Worm (Caenorhabditis elegans) whole organism, L4 larva: Measurements from ENCODE around the gene W02A2.8.

ENCODE experiments used
- F10B5.3 ChIP-seq: sonication (generic microtip); optimal IDR thresholded peaks from 2 replicates; lab custom pipeline; 2016; ENCODE audit warnings: mild to moderate bottlenecking, missing genetic modification characterization, missing compliant biosample characterization
- F44E2.7 ChIP-seq: fragments of 200-800 bp; sonication (Bioruptor generic); IDR thresholded peaks from 2 replicates; pipeline ENCODE4 v2.1.2; 2022; ENCODE audit warnings: missing genetic modification characterization, missing compliant biosample characterization
- F49E8.2 ChIP-seq: sonication (generic microtip); optimal IDR thresholded peaks from 2 replicates; lab custom pipeline; 2016; ENCODE audit warnings: missing compliant biosample characterization, mild to moderate bottlenecking, missing genetic modification characterization, borderline replicate concordance
- Y48G9A.11 ChIP-seq: fragments of 200-800 bp; sonication (Bioruptor generic); IDR thresholded peaks from 2 replicates; pipeline ENCODE4 v1.3.6; 2022; ENCODE audit warnings: missing genetic modification reagents, missing genetic modification characterization, missing compliant biosample characterization
- aha-1 ChIP-seq: fragments of 150-350 bp; peaks from one replicate; lab custom pipeline; 2014; ENCODE audit warnings: missing biosample characterization, missing genetic modification characterization
- ceh-44 ChIP-seq: fragments of 200-800 bp; sonication (Bioruptor generic); IDR thresholded peaks from 2 replicates; pipeline ENCODE4 v1.3.6; 2022; ENCODE audit warnings: missing genetic modification reagents, missing genetic modification characterization, missing compliant biosample characterization
- daf-12 ChIP-seq: fragments of 150-350 bp; optimal IDR thresholded peaks from 2 replicates; lab custom pipeline; 2014; ENCODE audit warnings: missing biosample characterization, missing genetic modification reagents, missing genetic modification characterization
- daf-19 ChIP-seq: fragments of 200-800 bp; sonication (Bioruptor generic); conservative IDR thresholded peaks from 2 replicates; pipeline ENCODE4 v1.3.6; 2022; ENCODE audit warnings: missing genetic modification characterization, missing compliant biosample characterization
- dmd-8 ChIP-seq: fragments of 200-800 bp; sonication (Bioruptor generic); IDR thresholded peaks from 2 replicates; pipeline ENCODE4 v1.3.6; 2022; ENCODE audit warnings: missing genetic modification characterization, missing compliant biosample characterization
- dmd-9 ChIP-seq: fragments of 200-800 bp; sonication (Bioruptor generic); IDR thresholded peaks from 2 replicates; pipeline ENCODE4 v1.3.6; 2022; ENCODE audit warnings: missing genetic modification reagents, missing genetic modification characterization, missing compliant biosample characterization
- dve-1 ChIP-seq: sonication (generic microtip); optimal IDR thresholded peaks from 2 replicates; lab custom pipeline; 2017; ENCODE audit warnings: antibody characterized with exemption, mild to moderate bottlenecking, missing genetic modification characterization, missing compliant biosample characterization; ENCODE audit not compliant: insufficient read depth
- egl-27 ChIP-seq: sonication (generic microtip); optimal IDR thresholded peaks from 3 replicates; lab custom pipeline; 2017; ENCODE audit warnings: missing biosample characterization, missing genetic modification reagents, missing genetic modification characterization
- fkh-10 ChIP-seq: fragments of 150-350 bp; optimal IDR thresholded peaks from 2 replicates; lab custom pipeline; 2014; ENCODE audit warnings: missing biosample characterization, missing genetic modification reagents, missing genetic modification characterization
- fos-1 ChIP-seq: fragments of 150-350 bp; optimal IDR thresholded peaks from 2 replicates; lab custom pipeline; 2014; ENCODE audit warnings: missing biosample characterization, missing genetic modification characterization
- gei-8 ChIP-seq: fragments of 200-800 bp; sonication (Bioruptor generic); optimal IDR thresholded peaks from 2 replicates; lab custom pipeline; 2018; ENCODE audit warnings: mild to moderate bottlenecking, missing genetic modification characterization, missing compliant biosample characterization
- hif-1 ChIP-seq, 2 experiments: sonication (generic microtip); optimal IDR thresholded peaks; 2 replicates each; lab custom pipeline; 2016 to 2017; ENCODE audit warnings: missing compliant biosample characterization in 2 of 2, missing genetic modification characterization in 2 of 2, missing genetic modification reagents in 2 of 2, missing genotype in 2 of 2, mild to moderate bottlenecking in 1 of 2
- hlh-11 ChIP-seq: fragments of 200-800 bp; sonication (Bioruptor generic); optimal IDR thresholded peaks from 2 replicates; lab custom pipeline; 2018; ENCODE audit warnings: mild to moderate bottlenecking, missing genetic modification characterization, missing compliant biosample characterization
- hlh-30 ChIP-seq: sonication (generic microtip); optimal IDR thresholded peaks from 2 replicates; lab custom pipeline; 2017; ENCODE audit warnings: antibody characterized with exemption, mild to moderate bottlenecking, missing genetic modification characterization, missing compliant biosample characterization; ENCODE audit not compliant: insufficient read depth
- jun-1 ChIP-seq: fragments of 150-350 bp; optimal IDR thresholded peaks from 2 replicates; lab custom pipeline; 2014; ENCODE audit warnings: missing biosample characterization, missing genetic modification reagents, missing genetic modification characterization
- lim-7 ChIP-seq: fragments of 200-800 bp; sonication (Bioruptor generic); IDR thresholded peaks from 2 replicates; pipeline ENCODE4 v1.3.6; 2022; ENCODE audit warnings: missing genetic modification characterization, missing compliant biosample characterization
- lin-29 ChIP-seq: fragments of 200-800 bp; sonication (Bioruptor generic); IDR thresholded peaks from 2 replicates; pipeline ENCODE4 v1.3.6; 2022; ENCODE audit warnings: missing genetic modification reagents, missing genetic modification characterization, missing compliant biosample characterization
- lin-38 ChIP-seq: fragments of 200-800 bp; sonication (Bioruptor generic); IDR thresholded peaks from 2 replicates; pipeline ENCODE4 v1.3.6; 2022; ENCODE audit warnings: missing genetic modification reagents, missing genetic modification characterization, missing compliant biosample characterization
- lin-39 ChIP-seq: fragments of 150-350 bp; optimal IDR thresholded peaks from 2 replicates; lab custom pipeline; 2014; ENCODE audit warnings: missing biosample characterization, missing genetic modification reagents, missing genetic modification characterization
- lsy-2 ChIP-seq, 2 experiments: fragments of 150-350 bp in 1 of 2; sonication (generic microtip) in 1 of 2; optimal IDR thresholded peaks; 2 replicates each; lab custom pipeline; 2014 to 2017; ENCODE audit warnings: missing biosample characterization in 2 of 2, missing genetic modification characterization in 2 of 2
- madf-5 ChIP-seq, 2 experiments: fragments of 200-800 bp; sonication (Bioruptor generic); IDR thresholded peaks; 2 replicates each; pipeline ENCODE4 v1.3.6; 2022; ENCODE audit warnings: missing compliant biosample characterization in 2 of 2, missing genetic modification characterization in 2 of 2
- mdl-1 ChIP-seq, 2 experiments: fragments of 150-350 bp in 1 of 2; sonication (generic microtip) in 1 of 2; optimal IDR thresholded peaks; 2 replicates each; lab custom pipeline; 2014 to 2017; ENCODE audit warnings: missing biosample characterization in 2 of 2, missing genetic modification characterization in 2 of 2
- mdt-29 ChIP-seq: fragments of 200-800 bp; sonication (Bioruptor generic); IDR thresholded peaks from 2 replicates; pipeline ENCODE4 v1.3.6; 2022; ENCODE audit warnings: missing genetic modification reagents, missing genetic modification characterization, missing compliant biosample characterization
- mep-1 ChIP-seq: fragments of 150-350 bp; sonication (generic microtip); optimal IDR thresholded peaks from 3 replicates; lab custom pipeline; 2014; ENCODE audit warnings: missing biosample characterization, missing genetic modification characterization
- mes-2 ChIP-seq: sonication (generic microtip); optimal IDR thresholded peaks from 2 replicates; lab custom pipeline; 2016; ENCODE audit warnings: missing genotype, mild to moderate bottlenecking, missing genetic modification characterization, missing compliant biosample characterization; ENCODE audit not compliant: poor library complexity, severe bottlenecking
- mxl-2 ChIP-seq: fragments of 200-800 bp; sonication (Bioruptor generic); conservative IDR thresholded peaks from 2 replicates; pipeline ENCODE4 v1.3.6; 2022; ENCODE audit warnings: missing genetic modification reagents, missing genetic modification characterization, missing compliant biosample characterization
- mxl-3 ChIP-seq: fragments of 200-800 bp; sonication (Bioruptor generic); optimal IDR thresholded peaks from 2 replicates; lab custom pipeline; 2018; ENCODE audit warnings: mild to moderate bottlenecking, missing genetic modification characterization, missing compliant biosample characterization
- nhr-28 ChIP-seq: fragments of 150-350 bp; optimal IDR thresholded peaks from 2 replicates; lab custom pipeline; 2014; ENCODE audit warnings: missing biosample characterization, missing genetic modification characterization
- nhr-48 ChIP-seq: sonication (generic microtip); optimal IDR thresholded peaks from 2 replicates; lab custom pipeline; 2016; ENCODE audit warnings: mild to moderate bottlenecking, missing genetic modification characterization, missing compliant biosample characterization
- nhr-6 ChIP-seq: fragments of 150-350 bp; optimal IDR thresholded peaks from 2 replicates; lab custom pipeline; 2014; ENCODE audit warnings: missing biosample characterization, missing genetic modification characterization
- pha-4 ChIP-seq, 2 experiments: fragments of 150-350 bp in 1 of 2; fragments of 200-800 bp in 1 of 2; sonication (Bioruptor generic) in 1 of 2; IDR thresholded peaks in 1 of 2; optimal IDR thresholded peaks in 1 of 2; 2 replicates each; pipeline versions ENCODE4 v1.3.6 to Lab custom; 2014 to 2022; ENCODE audit warnings: missing genetic modification characterization in 2 of 2, missing genetic modification reagents in 2 of 2, missing biosample characterization in 1 of 2, missing compliant biosample characterization in 1 of 2
- php-3 ChIP-seq: fragments of 200-800 bp; sonication (Bioruptor generic); IDR thresholded peaks from 2 replicates; pipeline ENCODE4 v1.3.6; 2022; ENCODE audit warnings: missing genetic modification reagents, missing genetic modification characterization, missing compliant biosample characterization
- pqm-1 ChIP-seq: sonication (generic microtip); optimal IDR thresholded peaks from 2 replicates; lab custom pipeline; 2017; ENCODE audit warnings: missing biosample characterization, missing genetic modification characterization
- saeg-2 ChIP-seq: fragments of 200-800 bp; sonication (Bioruptor generic); IDR thresholded peaks from 2 replicates; pipeline ENCODE4 v1.3.6; 2022; ENCODE audit warnings: missing genetic modification reagents, missing genetic modification characterization, missing compliant biosample characterization
- skn-1 ChIP-seq: fragments of 150-350 bp; optimal IDR thresholded peaks from 2 replicates; lab custom pipeline; 2014; ENCODE audit warnings: missing biosample characterization, missing genetic modification characterization
- spr-1 ChIP-seq: sonication (generic microtip); optimal IDR thresholded peaks from 2 replicates; lab custom pipeline; 2016; ENCODE audit warnings: mild to moderate bottlenecking, missing genetic modification characterization, missing compliant biosample characterization
- tra-1 ChIP-seq: fragments of 200-800 bp; sonication (Bioruptor generic); IDR thresholded peaks from 2 replicates; pipeline ENCODE4 v1.3.6; 2022; ENCODE audit warnings: missing genetic modification reagents, missing genetic modification characterization, missing compliant biosample characterization
- unc-130 ChIP-seq: sonication (generic microtip); optimal IDR thresholded peaks from 2 replicates; lab custom pipeline; 2016; ENCODE audit warnings: missing genetic modification reagents, missing genetic modification characterization, missing compliant biosample characterization
- unc-39 ChIP-seq: sonication (generic microtip); optimal IDR thresholded peaks from 2 replicates; lab custom pipeline; 2017; ENCODE audit warnings: missing biosample characterization, missing genetic modification characterization
- unc-62 ChIP-seq, 3 experiments: fragments of 150-350 bp in 1 of 3; sonication (generic microtip); optimal IDR thresholded peaks in 2 of 3; peaks in 1 of 3; 1 replicate in 1 of 3; 2 replicates in 2 of 3; lab custom pipeline; 2014 to 2017; ENCODE audit warnings: missing biosample characterization in 3 of 3, missing genetic modification characterization in 3 of 3, missing genetic modification reagents in 3 of 3, missing genotype in 1 of 3
- zfp-2 ChIP-seq: sonication (generic microtip); optimal IDR thresholded peaks from 2 replicates; lab custom pipeline; 2016; ENCODE audit warnings: mild to moderate bottlenecking, missing genetic modification characterization, missing compliant biosample characterization
- zip-11 ChIP-seq: fragments of 200-800 bp; sonication (Bioruptor generic); IDR thresholded peaks from 2 replicates; pipeline ENCODE4 v1.3.6; 2022; ENCODE audit warnings: missing genetic modification characterization, missing compliant biosample characterization

The W02A2.8 gene

DNA sequence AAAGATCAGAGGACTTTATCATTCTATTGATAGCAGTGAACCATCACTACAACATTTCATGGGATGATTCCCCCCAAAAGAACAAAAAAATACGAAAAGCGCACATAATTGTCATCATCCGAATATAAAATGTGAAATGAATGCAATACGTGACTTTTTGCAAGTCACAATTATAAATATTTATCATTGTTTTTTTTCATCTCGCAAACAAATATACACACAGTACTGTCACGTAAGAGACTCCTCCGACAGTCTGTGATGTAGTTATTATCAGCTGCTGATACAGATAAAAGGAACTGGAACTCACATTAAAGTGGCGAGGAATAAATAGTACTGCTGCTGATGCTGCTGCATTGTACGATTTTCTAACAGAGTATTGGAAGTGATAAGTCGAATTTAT is 38.0 kb upstream of the W02A2.8 start (continued):
- TF ChIP-seq hif-1 (tag; optimal IDR thresholded peaks at IDR 0.05; lab: Kevin White, UChicago), result peak; percentile 93 to 98
- peak; percentile 90 for TF ChIP-seq nhr-28 (tag; lab: Kevin White, UChicago)
- no peak for TF ChIP-seq dmd-8 (GFP tag; lab: Robert Waterston, UW)
- no peak for TF ChIP-seq fkh-10 (GFP tag; lab: Kevin White, UChicago)
- TF ChIP-seq nhr-48 (tag; lab: Kevin White, UChicago), result peak; percentile 61
- TF ChIP-seq mdl-1 (tag; optimal IDR thresholded peaks at IDR 0.05; lab: Kevin White, UChicago), result peak in 1 of 2 experiments; percentile 32
- TF ChIP-seq F49E8.2, result no peak
- TF ChIP-seq skn-1 (tag; lab: Kevin White, UChicago), result no peak
- peak in 1 of 2 experiments; percentile 16 for TF ChIP-seq lsy-2 (tag; optimal IDR thresholded peaks at IDR 0.05; lab: Kevin White, UChicago)
- TF ChIP-seq pha-4 (GFP tag; IDR thresholded peaks at IDR 0.05; lab: Robert Waterston, UW), result no peak
- no peak for TF ChIP-seq pha-4 (tag; optimal IDR thresholded peaks at IDR 0.05; lab: Kevin White, UChicago)

ce11 chrIV:13395255-13395654 is 36.9 kb upstream of the W02A2.8 start:
- TF ChIP-seq mdl-1 (tag; optimal IDR thresholded peaks at IDR 0.05; lab: Kevin White, UChicago), result peak; percentile 84 to 92
- no peak for TF ChIP-seq ceh-44 (GFP tag; lab: Robert Waterston, UW)
- no peak for TF ChIP-seq daf-12
- TF ChIP-seq php-3 (GFP tag; lab: Robert Waterston, UW), result peak; percentile 68
- TF ChIP-seq egl-27 (tag; lab: Kevin White, UChicago), result peak; percentile 29
- no peak for TF ChIP-seq zip-11
- peak; percentile 69 for TF ChIP-seq gei-8 (GFP tag; lab: Kevin White, UChicago)
- no peak for TF ChIP-seq F44E2.7 (GFP tag; lab: Robert Waterston, UW)
- TF ChIP-seq fos-1, result no peak
- TF ChIP-seq daf-19, result no peak
- TF ChIP-seq saeg-2, result peak; percentile 83
- peak; percentile 95 for TF ChIP-seq hlh-30
- TF ChIP-seq nhr-6 (tag; lab: Kevin White, UChicago), result peak; percentile 82
- peak; percentile 66 for TF ChIP-seq mes-2 (tag; lab: Kevin White, UChicago)
- peak; percentile 16; the same call in 1 of the 2 replicates for TF ChIP-seq lin-29
- TF ChIP-seq Y48G9A.11 (GFP tag; lab: Robert Waterston, UW), result no peak
- TF ChIP-seq F10B5.3 (tag; lab: Kevin White, UChicago), result no peak
- peak; percentile 76 for TF ChIP-seq nhr-28 (tag; lab: Kevin White, UChicago)
- TF ChIP-seq mdt-29, result 0 out of 2 replicates have a peak, but pooled peaks have one; percentile 35
- peak; percentile 85 for TF ChIP-seq mep-1
- peak; percentile 92 for TF ChIP-seq mxl-3 (GFP tag; lab: Kevin White, UChicago)
- TF ChIP-seq tra-1 (GFP tag; lab: Robert Waterston, UW), result peak; percentile 96
- peak; percentile 100 for TF ChIP-seq mxl-2
- no peak for TF ChIP-seq unc-130
- TF ChIP-seq zfp-2 (tag; lab: Kevin White, UChicago), result peak; percentile 21
- TF ChIP-seq dmd-9 (GFP tag; lab: Robert Waterston, UW), result no peak
- TF ChIP-seq madf-5 (GFP tag; IDR thresholded peaks at IDR 0.05; lab: Robert Waterston, UW), result 0 out of 4 replicates have a peak, but pooled peaks of 1 of the 2 experiments have one; percentile 70
- TF ChIP-seq dve-1, result peak; percentile 95
- peak; percentile 97 for TF ChIP-seq hlh-11
- TF ChIP-seq hif-1 (tag; optimal IDR thresholded peaks at IDR 0.05; lab: Kevin White, UChicago), result peak; percentile 96 to 100
- peak; percentile 46 for TF ChIP-seq jun-1 (tag; lab: Kevin White, UChicago)
- TF ChIP-seq lin-38, result peak; percentile 75
- peak; percentile 55 for TF ChIP-seq spr-1 (tag; lab: Kevin White, UChicago)
- TF ChIP-seq F49E8.2, result no peak
- TF ChIP-seq unc-62 (GFP tag; optimal IDR thresholded peaks at IDR 0.05 in 1 of 2; lab: Kevin White, UChicago), result peak in 1 of 2 experiments; percentile 50
- no peak for TF ChIP-seq unc-62 (tag; optimal IDR thresholded peaks at IDR 0.05; lab: Kevin White, UChicago)
- no peak for TF ChIP-seq pqm-1 (tag; lab: Kevin White, UChicago)
- TF ChIP-seq unc-39 (tag; lab: Kevin White, UChicago), result no peak
- TF ChIP-seq aha-1 (tag; lab: Kevin White, UChicago), result peak; percentile 100
- no peak for TF ChIP-seq lin-39 (tag; lab: Kevin White, UChicago)
- TF ChIP-seq dmd-8 (GFP tag; lab: Robert Waterston, UW), result 0 out of 2 replicates have a peak, but pooled peaks have one; percentile 50
- peak; percentile 95 for TF ChIP-seq nhr-48 (tag; lab: Kevin White, UChicago)
- TF ChIP-seq lim-7 (GFP tag; lab: Robert Waterston, UW), result no peak
